1 fruit fly cellular context compared by ENCODE assay signal in genomic region chr3L:9476829-9477228, dm6.
TF ChIP-seq lines count a peak whose summit lies in the region.

Gene Uch-L5, minus strand, starts transcription at chr3L:9476965.
Gene Jarid2, plus strand, starts transcription at chr3L:9477038.

TF ChIP-seq in whole organism, embryonic, 481 proteins besides CTCF, POLR2A, EP300 and RAD21 (continued from another document and continues in another):
- TF ChIP-seq CG9215 (GFP tag; IDR thresholded peaks at IDR 0.05; lab: Robert Waterston, UW) (no peak), Stat92E (GFP tag; optimal IDR thresholded peaks at IDR 0.05; lab: Kevin White, UChicago) (peak in 1 of 3 experiments; percentile 42), Oaz (GFP tag; IDR thresholded peaks at IDR 0.05; lab: Robert Waterston, UW) (no peak), dimm (GFP tag; IDR thresholded peaks at IDR 0.05; lab: Robert Waterston, UW) (no peak), Xrp1 (GFP tag; IDR thresholded peaks at IDR 0.05; lab: Robert Waterston, UW) (peak; percentile 47; the same call in 1 of the 2 replicates), tna (GFP tag; IDR thresholded peaks at IDR 0.05; lab: Robert Waterston, UW; ENCODE audit: partially characterized antibody) (no peak), zen2 (GFP tag; IDR thresholded peaks at IDR 0.05; lab: Robert Waterston, UW; ENCODE audit: partially characterized antibody) (no peak), CG11093 (GFP tag; IDR thresholded peaks at IDR 0.05; lab: Robert Waterston, UW) (no peak), zf30C (GFP tag; optimal IDR thresholded peaks at IDR 0.05; lab: Kevin White, UChicago) (no peak), pho (GFP tag; optimal IDR thresholded peaks at IDR 0.05; lab: Kevin White, UChicago) (peak; percentile 51), CG15601 (tag; optimal IDR thresholded peaks at IDR 0.05; lab: Kevin White, UChicago) (peak; percentile 22), GATAe (GFP tag; conservative IDR thresholded peaks at IDR 0.05; lab: Robert Waterston, UW) (no peak), prd (optimal IDR thresholded peaks at IDR 0.05; lab: Kevin White, UChicago) (no peak), prd (GFP tag; IDR thresholded peaks at IDR 0.05; lab: Robert Waterston, UW) (0 out of 3 replicates have a peak, but pooled peaks have one; percentile 27), otp (GFP tag; IDR thresholded peaks at IDR 0.05; lab: Robert Waterston, UW) (no peak), chm (GFP tag; IDR thresholded peaks at IDR 0.05; lab: Robert Waterston, UW) (0 out of 2 replicates have a peak, but pooled peaks have one; percentile 41), Vsx1 (GFP tag; optimal IDR thresholded peaks at IDR 0.05; lab: Kevin White, UChicago) (no peak), p53 (GFP tag; optimal IDR thresholded peaks at IDR 0.05; lab: Kevin White, UChicago) (peak; percentile 55), CG2199 (GFP tag; IDR thresholded peaks at IDR 0.05; lab: Robert Waterston, UW) (no peak), CG3995 (GFP tag; optimal IDR thresholded peaks at IDR 0.05; lab: Kevin White, UChicago) (peak; percentile 45), zfh1 (GFP tag; IDR thresholded peaks at IDR 0.05; lab: Robert Waterston, UW) (no peak), CG8388 (GFP tag; optimal IDR thresholded peaks at IDR 0.05; lab: Kevin White, UChicago) (no peak), CkIIα-i1 (GFP tag; IDR thresholded peaks at IDR 0.05; lab: Robert Waterston, UW) (no peak), CG5180 (GFP tag; optimal IDR thresholded peaks at IDR 0.05; lab: Kevin White, UChicago) (no peak), Ada2b (GFP tag; IDR thresholded peaks at IDR 0.05; lab: Robert Waterston, UW) (no peak), jumu (GFP tag; optimal IDR thresholded peaks at IDR 0.05; lab: Kevin White, UChicago) (peak; percentile 82), abd-A (tag; optimal IDR thresholded peaks at IDR 0.05; lab: Kevin White, UChicago) (no peak), kni (GFP tag; optimal IDR thresholded peaks at IDR 0.05; lab: Kevin White, UChicago) (peak; percentile 14), E2f1 (GFP tag; IDR thresholded peaks at IDR 0.05; lab: Robert Waterston, UW) (no peak), pita (GFP tag; optimal IDR thresholded peaks at IDR 0.05; lab: Kevin White, UChicago) (no peak), pzg (GFP tag; optimal IDR thresholded peaks at IDR 0.05; lab: Kevin White, UChicago) (peak; percentile 95), CG10959 (GFP tag; IDR thresholded peaks at IDR 0.05; lab: Robert Waterston, UW) (no peak), CG15696 (tag; optimal IDR thresholded peaks at IDR 0.05; lab: Kevin White, UChicago) (no peak), CG34422 (GFP tag; IDR thresholded peaks at IDR 0.05; lab: Robert Waterston, UW) (peak; percentile 83; the same call in 2 of the 3 replicates), Lim3 (GFP tag; IDR thresholded peaks at IDR 0.05; lab: Robert Waterston, UW) (no peak), Aef1 (GFP tag; IDR thresholded peaks at IDR 0.05; lab: Robert Waterston, UW) (peak; percentile 42; the same call in 1 of the 3 replicates), CG4730 (GFP tag; IDR thresholded peaks at IDR 0.05; lab: Robert Waterston, UW) (no peak), ken (GFP tag; IDR thresholded peaks at IDR 0.05; lab: Robert Waterston, UW) (0 out of 3 replicates have a peak, but pooled peaks have one; percentile 47), tin (GFP tag; optimal IDR thresholded peaks at IDR 0.05; lab: Kevin White, UChicago) (peak; percentile 42), Dfd (GFP tag; optimal IDR thresholded peaks at IDR 0.05; lab: Kevin White, UChicago) (no peak), kay (GFP tag; optimal IDR thresholded peaks at IDR 0.05; lab: Kevin White, UChicago) (peak; percentile 51), D19A (tag; optimal IDR thresholded peaks at IDR 0.05; lab: Kevin White, UChicago) (no peak), CG32532 (GFP tag; IDR thresholded peaks at IDR 0.05; lab: Robert Waterston, UW) (0 out of 2 replicates have a peak, but pooled peaks have one; percentile 23), CG17912 (GFP tag; optimal IDR thresholded peaks at IDR 0.05; lab: Kevin White, UChicago) (peak; percentile 46), CG10366 (GFP tag; IDR thresholded peaks at IDR 0.05; lab: Robert Waterston, UW) (no peak), CG10147 (GFP tag; optimal IDR thresholded peaks at IDR 0.05; lab: Kevin White, UChicago) (no peak), CG5953 (GFP tag; IDR thresholded peaks at IDR 0.05; lab: Robert Waterston, UW) (no peak), stwl (tag; optimal IDR thresholded peaks at IDR 0.05; lab: Kevin White, UChicago) (peak; percentile 93), CG34376 (GFP tag; optimal IDR thresholded peaks at IDR 0.05; lab: Kevin White, UChicago) (peak; percentile 42), CG11456 (GFP tag; IDR thresholded peaks at IDR 0.05; lab: Robert Waterston, UW) (peak; percentile 70; the same call in 2 of the 3 replicates), disco-r (GFP tag; optimal IDR thresholded peaks at IDR 0.05; lab: Kevin White, UChicago) (peak; percentile 62), HmgZ (tag; optimal IDR thresholded peaks at IDR 0.05; lab: Kevin White, UChicago) (peak; percentile 63), CG9817 (tag; optimal IDR thresholded peaks at IDR 0.05; lab: Kevin White, UChicago) (peak; percentile 21), seq (GFP tag; IDR thresholded peaks at IDR 0.05; lab: Robert Waterston, UW) (no peak), pb (GFP tag; optimal IDR thresholded peaks at IDR 0.05; lab: Kevin White, UChicago) (no peak), zen (tag; optimal IDR thresholded peaks at IDR 0.05; lab: Kevin White, UChicago) (peak; percentile 38), sens-2 (GFP tag; IDR thresholded peaks at IDR 0.05; lab: Robert Waterston, UW) (no peak), CG9727 (GFP tag; optimal IDR thresholded peaks at IDR 0.05; lab: Kevin White, UChicago) (no peak), lola (GFP tag; optimal IDR thresholded peaks at IDR 0.05; lab: Kevin White, UChicago) (no peak), wor (GFP tag; IDR thresholded peaks at IDR 0.05; lab: Robert Waterston, UW) (no peak), Atf3 (GFP tag; optimal IDR thresholded peaks at IDR 0.05; lab: Kevin White, UChicago) (peak; percentile 21), nerfin-2 (GFP tag; IDR thresholded peaks at IDR 0.05; lab: Robert Waterston, UW; ENCODE audit: partially characterized antibody) (no peak), row (GFP tag; IDR thresholded peaks at IDR 0.05; lab: Robert Waterston, UW) (peak; percentile 37; the same call in 2 of the 3 replicates), CG18619 (GFP tag; optimal IDR thresholded peaks at IDR 0.05; lab: Kevin White, UChicago) (peak; percentile 6), NFAT (GFP tag; IDR thresholded peaks at IDR 0.05; lab: Robert Waterston, UW) (peak; percentile 69), Atf6 (GFP tag; IDR thresholded peaks at IDR 0.05; lab: Robert Waterston, UW) (no peak), sr (GFP tag; IDR thresholded peaks at IDR 0.05; lab: Robert Waterston, UW) (no peak), Six4 (GFP tag; optimal IDR thresholded peaks at IDR 0.05; lab: Kevin White, UChicago) (no peak), Ets65A (GFP tag; lab: Kevin White, UChicago) (peak; percentile 95), CG11085 (GFP tag; IDR thresholded peaks at IDR 0.05; lab: Robert Waterston, UW) (no peak), CG43689 (GFP tag; IDR thresholded peaks at IDR 0.05; lab: Robert Waterston, UW) (no peak), slou (GFP tag; optimal IDR thresholded peaks at IDR 0.05; lab: Kevin White, UChicago) (no peak), CG33213 (GFP tag; optimal IDR thresholded peaks at IDR 0.05; lab: Kevin White, UChicago) (no peak), ro (GFP tag; IDR thresholded peaks at IDR 0.05; lab: Robert Waterston, UW) (no peak), CG17829 (tag; optimal IDR thresholded peaks at IDR 0.05; lab: Kevin White, UChicago) (peak; percentile 72), h (optimal IDR thresholded peaks at IDR 0.05; lab: Kevin White, UChicago) (no peak), so (GFP tag; IDR thresholded peaks at IDR 0.05; lab: Robert Waterston, UW) (no peak), CG10321 (GFP tag; IDR thresholded peaks at IDR 0.05; lab: Robert Waterston, UW) (no peak), CG17612 (GFP tag; IDR thresholded peaks at IDR 0.05; lab: Robert Waterston, UW) (no peak), run (tag; optimal IDR thresholded peaks at IDR 0.05; lab: Kevin White, UChicago) (no peak), trh (GFP tag; optimal IDR thresholded peaks at IDR 0.05; lab: Kevin White, UChicago) (no peak), D (optimal IDR thresholded peaks at IDR 0.05; lab: Kevin White, UChicago) (no peak), D (GFP tag; optimal IDR thresholded peaks at IDR 0.05; lab: Kevin White, UChicago) (no peak), oc (tag; optimal IDR thresholded peaks at IDR 0.05; lab: Kevin White, UChicago) (no peak), CG10274 (GFP tag; optimal IDR thresholded peaks at IDR 0.05; lab: Kevin White, UChicago) (no peak), CG8290 (GFP tag; optimal IDR thresholded peaks at IDR 0.05; lab: Kevin White, UChicago) (no peak), CG8290 (tag; optimal IDR thresholded peaks at IDR 0.05; lab: Kevin White, UChicago) (no peak), gce (GFP tag; IDR thresholded peaks at IDR 0.05; lab: Robert Waterston, UW) (no peak), dm (GFP tag; optimal IDR thresholded peaks at IDR 0.05; lab: Kevin White, UChicago) (peak; percentile 81), ems (GFP tag; optimal IDR thresholded peaks at IDR 0.05; lab: Kevin White, UChicago) (peak; percentile 55), sug (tag; optimal IDR thresholded peaks at IDR 0.05; lab: Kevin White, UChicago) (peak; percentile 46), BEAF-32 (GFP tag; optimal IDR thresholded peaks at IDR 0.05; lab: Kevin White, UChicago) (peak; percentile 50), Nf-YC (tag; optimal IDR thresholded peaks at IDR 0.05; lab: Kevin White, UChicago) (peak; percentile 46), Blimp-1 (GFP tag; optimal IDR thresholded peaks at IDR 0.05; lab: Kevin White, UChicago) (no peak), CG8089 (GFP tag; optimal IDR thresholded peaks at IDR 0.05; lab: Kevin White, UChicago) (no peak), CG13775 (GFP tag; optimal IDR thresholded peaks at IDR 0.05; lab: Kevin White, UChicago) (no peak), z (GFP tag; IDR thresholded peaks at IDR 0.05; lab: Robert Waterston, UW) (no peak), Opbp (GFP tag; IDR thresholded peaks at IDR 0.05; lab: Robert Waterston, UW; ENCODE audit: partially characterized antibody) (peak; percentile 69), Sry-δ (GFP tag; optimal IDR thresholded peaks at IDR 0.05; lab: Kevin White, UChicago) (peak; percentile 62), CG18262 (tag; optimal IDR thresholded peaks at IDR 0.05; lab: Kevin White, UChicago) (no peak), Mad (GFP tag; optimal IDR thresholded peaks at IDR 0.05; lab: Kevin White, UChicago) (peak; percentile 43), CG4854 (GFP tag; optimal IDR thresholded peaks at IDR 0.05; lab: Kevin White, UChicago) (peak; percentile 17), emc (GFP tag; optimal IDR thresholded peaks at IDR 0.05; lab: Kevin White, UChicago) (peak; percentile 34), gro (GFP tag; optimal IDR thresholded peaks at IDR 0.05; lab: Kevin White, UChicago) (no peak), Hr78 (GFP tag; optimal IDR thresholded peaks at IDR 0.05; lab: Kevin White, UChicago) (no peak), chinmo (GFP tag; IDR thresholded peaks at IDR 0.05; lab: Robert Waterston, UW; ENCODE audit: partially characterized antibody) (0 out of 4 replicates have a peak, but pooled peaks have one; percentile 7), phol (tag; optimal IDR thresholded peaks at IDR 0.05; lab: Kevin White, UChicago) (peak; percentile 100), gcm (GFP tag; optimal IDR thresholded peaks at IDR 0.05; lab: Kevin White, UChicago) (peak; percentile 17), NfI (GFP tag; optimal IDR thresholded peaks at IDR 0.05; lab: Kevin White, UChicago) (peak; percentile 60), CG14050 (GFP tag; IDR thresholded peaks at IDR 0.05; lab: Robert Waterston, UW) (no peak), ham (GFP tag; IDR thresholded peaks at IDR 0.05; lab: Robert Waterston, UW) (no peak), esg (GFP tag; conservative IDR thresholded peaks at IDR 0.05; lab: Robert Waterston, UW) (no peak), trem (tag; optimal IDR thresholded peaks at IDR 0.05; lab: Kevin White, UChicago) (peak; percentile 82), nau (GFP tag; optimal IDR thresholded peaks at IDR 0.05; lab: Kevin White, UChicago) (no peak), zfh2 (GFP tag; optimal IDR thresholded peaks at IDR 0.05; lab: Kevin White, UChicago) (peak; percentile 72), MBD-R2 (GFP tag; IDR thresholded peaks at IDR 0.05; lab: Robert Waterston, UW) (peak; percentile 95), Elba2 (GFP tag; optimal IDR thresholded peaks at IDR 0.05; lab: Kevin White, UChicago) (peak; percentile 11), luna (GFP tag; optimal IDR thresholded peaks at IDR 0.05; lab: Kevin White, UChicago) (no peak), lmd (GFP tag; IDR thresholded peaks at IDR 0.05; lab: Robert Waterston, UW) (no peak; the same call in 1 of the 2 replicates), dan (GFP tag; IDR thresholded peaks at IDR 0.05; lab: Robert Waterston, UW) (no peak), kah (GFP tag; optimal IDR thresholded peaks at IDR 0.05; lab: Kevin White, UChicago) (no peak), CG15269 (tag; optimal IDR thresholded peaks at IDR 0.05; lab: Kevin White, UChicago) (no peak), CG16813 (GFP tag; IDR thresholded peaks at IDR 0.05; lab: Robert Waterston, UW; ENCODE audit: partially characterized antibody) (no peak; the same call in 2 of the 3 replicates), her (GFP tag; optimal IDR thresholded peaks at IDR 0.05; lab: Kevin White, UChicago) (peak; percentile 79), CG16815 (GFP tag; optimal IDR thresholded peaks at IDR 0.05; lab: Kevin White, UChicago) (no peak), corto (GFP tag; optimal IDR thresholded peaks at IDR 0.05; lab: Kevin White, UChicago) (no peak), Fer1 (GFP tag; optimal IDR thresholded peaks at IDR 0.05; lab: Kevin White, UChicago) (peak; percentile 44), CG4328 (GFP tag; optimal IDR thresholded peaks at IDR 0.05; lab: Kevin White, UChicago) (no peak), sd (tag; optimal IDR thresholded peaks at IDR 0.05; lab: Kevin White, UChicago) (no peak), NC2α (GFP tag; optimal IDR thresholded peaks at IDR 0.05; lab: Kevin White, UChicago) (no peak), H15 (GFP tag; IDR thresholded peaks at IDR 0.05; lab: Robert Waterston, UW) (0 out of 3 replicates have a peak, but pooled peaks have one; percentile 40), Scr (GFP tag; IDR thresholded peaks at IDR 0.05; lab: Robert Waterston, UW; ENCODE audit: partially characterized antibody) (no peak), CG7839 (tag; optimal IDR thresholded peaks at IDR 0.05; lab: Kevin White, UChicago) (no peak), CG12155 (GFP tag; optimal IDR thresholded peaks at IDR 0.05; lab: Kevin White, UChicago) (peak; percentile 45), CG12659 (GFP tag; optimal IDR thresholded peaks at IDR 0.05; lab: Kevin White, UChicago) (peak; percentile 91)
